1 fruit fly cellular context compared by ENCODE assay signal in genomic region chrX:935049-935900, dm6.
TF ChIP-seq lines count a peak whose summit lies in the region.

Gene TRAM (plus strand): TSS chrX:935232.

TF ChIP-seq in whole organism, embryonic, 481 proteins besides CTCF, POLR2A, EP300 and RAD21 (continued from another document and continues in another):
- TF ChIP-seq CG9932 (GFP tag; IDR thresholded peaks at IDR 0.05; lab: Robert Waterston, UW) = peak; percentile 99
- TF ChIP-seq Sox100B (GFP tag; optimal IDR thresholded peaks at IDR 0.05; lab: Kevin White, UChicago) = no peak
- peak; percentile 87 for TF ChIP-seq BEAF-32 (GFP tag; optimal IDR thresholded peaks at IDR 0.05; lab: Kevin White, UChicago)
- TF ChIP-seq ATbp (GFP tag; optimal IDR thresholded peaks at IDR 0.05; lab: Kevin White, UChicago) = peak; percentile 98
- peak; percentile 85 for TF ChIP-seq CG30020 (tag; optimal IDR thresholded peaks at IDR 0.05; lab: Kevin White, UChicago)
- TF ChIP-seq CG32532 (GFP tag; IDR thresholded peaks at IDR 0.05; lab: Robert Waterston, UW) = peak; percentile 100
- TF ChIP-seq CG14050 (GFP tag; IDR thresholded peaks at IDR 0.05; lab: Robert Waterston, UW) = peak; percentile 99
- peak; percentile 97 for TF ChIP-seq Taf1 (GFP tag; IDR thresholded peaks at IDR 0.05; lab: Robert Waterston, UW)
- TF ChIP-seq CHES-1-like (GFP tag; optimal IDR thresholded peaks at IDR 0.05; lab: Kevin White, UChicago) = peak; percentile 99
- TF ChIP-seq NfI (GFP tag; optimal IDR thresholded peaks at IDR 0.05; lab: Kevin White, UChicago) = peak; percentile 98
- peak; percentile 94 for TF ChIP-seq trem (tag; optimal IDR thresholded peaks at IDR 0.05; lab: Kevin White, UChicago)
- TF ChIP-seq tna (GFP tag; IDR thresholded peaks at IDR 0.05; lab: Robert Waterston, UW; ENCODE audit: partially characterized antibody) = peak; percentile 68
- TF ChIP-seq CG14965 (GFP tag; optimal IDR thresholded peaks at IDR 0.05; lab: Kevin White, UChicago; ENCODE audit: borderline replicate concordance) = peak; percentile 88
- peak; percentile 94 for TF ChIP-seq kah (GFP tag; optimal IDR thresholded peaks at IDR 0.05; lab: Kevin White, UChicago)
- TF ChIP-seq Sry-β (GFP tag; optimal IDR thresholded peaks at IDR 0.05; lab: Kevin White, UChicago) = peak; percentile 66
- TF ChIP-seq CG12071 (GFP tag; optimal IDR thresholded peaks at IDR 0.05; lab: Kevin White, UChicago) = peak; percentile 98
- peak; percentile 97 for TF ChIP-seq CG17361 (GFP tag; IDR thresholded peaks at IDR 0.05; lab: Robert Waterston, UW)
- TF ChIP-seq CG2202 (tag; optimal IDR thresholded peaks at IDR 0.05; lab: Kevin White, UChicago) = peak; percentile 96
- TF ChIP-seq kay (GFP tag; optimal IDR thresholded peaks at IDR 0.05; lab: Kevin White, UChicago) = peak; percentile 95
- peak; percentile 95 for TF ChIP-seq CG1647 (GFP tag; optimal IDR thresholded peaks at IDR 0.05; lab: Kevin White, UChicago)
- peak; percentile 98 for TF ChIP-seq NFAT (GFP tag; IDR thresholded peaks at IDR 0.05; lab: Robert Waterston, UW)
- peak; percentile 93 for TF ChIP-seq GATAe (GFP tag; conservative IDR thresholded peaks at IDR 0.05; lab: Robert Waterston, UW)
- peak; percentile 95 for TF ChIP-seq Blimp-1 (GFP tag; optimal IDR thresholded peaks at IDR 0.05; lab: Kevin White, UChicago)
- TF ChIP-seq CG7372 (GFP tag; IDR thresholded peaks at IDR 0.05; lab: Robert Waterston, UW) = peak; percentile 99
- peak; percentile 99 for TF ChIP-seq CG4328 (GFP tag; optimal IDR thresholded peaks at IDR 0.05; lab: Kevin White, UChicago)
- TF ChIP-seq luna (GFP tag; optimal IDR thresholded peaks at IDR 0.05; lab: Kevin White, UChicago) = peak; percentile 94
- TF ChIP-seq Rx (GFP tag; IDR thresholded peaks at IDR 0.05; lab: Robert Waterston, UW) = peak; percentile 99
- TF ChIP-seq ab (GFP tag; optimal IDR thresholded peaks at IDR 0.05; lab: Kevin White, UChicago) = peak; percentile 90
- TF ChIP-seq CG2120 (GFP tag; optimal IDR thresholded peaks at IDR 0.05; lab: Kevin White, UChicago) = peak; percentile 99
- TF ChIP-seq unc-4 (GFP tag; IDR thresholded peaks at IDR 0.05; lab: Robert Waterston, UW; ENCODE audit: partially characterized antibody) = peak; percentile 82
- TF ChIP-seq Hr39 (optimal IDR thresholded peaks at IDR 0.05; lab: Kevin White, UChicago) = peak; percentile 97
- TF ChIP-seq tap (tag; optimal IDR thresholded peaks at IDR 0.05; lab: Kevin White, UChicago) = peak; percentile 96
- peak; percentile 98 for TF ChIP-seq B-H1 (GFP tag; IDR thresholded peaks at IDR 0.05; lab: Robert Waterston, UW)
- TF ChIP-seq gfzf (GFP tag; optimal IDR thresholded peaks at IDR 0.05; lab: Kevin White, UChicago) = peak; percentile 70
- TF ChIP-seq Doc2 (GFP tag; IDR thresholded peaks at IDR 0.05; lab: Robert Waterston, UW) = peak; percentile 95
- TF ChIP-seq dan (GFP tag; IDR thresholded peaks at IDR 0.05; lab: Robert Waterston, UW) = peak; percentile 96
- TF ChIP-seq Camta (GFP tag; optimal IDR thresholded peaks at IDR 0.05; lab: Kevin White, UChicago) = peak; percentile 97
- TF ChIP-seq Gsc (GFP tag; IDR thresholded peaks at IDR 0.05; lab: Robert Waterston, UW) = peak; percentile 96
- TF ChIP-seq HmgZ (tag; optimal IDR thresholded peaks at IDR 0.05; lab: Kevin White, UChicago) = peak; percentile 99
- peak; percentile 98 for TF ChIP-seq CG8765 (GFP tag; IDR thresholded peaks at IDR 0.05; lab: Robert Waterston, UW)
- peak; percentile 97 for TF ChIP-seq Ssrp (tag; optimal IDR thresholded peaks at IDR 0.05; lab: Kevin White, UChicago)
- TF ChIP-seq lab (GFP tag; optimal IDR thresholded peaks at IDR 0.05; lab: Kevin White, UChicago) = peak; percentile 99
- TF ChIP-seq lola (GFP tag; optimal IDR thresholded peaks at IDR 0.05; lab: Kevin White, UChicago) = peak in 1 of 3 experiments; percentile 98
- TF ChIP-seq Opbp (GFP tag; IDR thresholded peaks at IDR 0.05; lab: Robert Waterston, UW; ENCODE audit: partially characterized antibody) = peak; percentile 84; the same call in 2 of the 3 replicates
- TF ChIP-seq cg (GFP tag; optimal IDR thresholded peaks at IDR 0.05; lab: Kevin White, UChicago) = peak; percentile 95
- peak; percentile 99 for TF ChIP-seq CG32772 (GFP tag; IDR thresholded peaks at IDR 0.05; lab: Robert Waterston, UW)
- peak; percentile 97 for TF ChIP-seq CG5245 (GFP tag; optimal IDR thresholded peaks at IDR 0.05; lab: Kevin White, UChicago)
- peak; percentile 98 for TF ChIP-seq gem (tag; optimal IDR thresholded peaks at IDR 0.05; lab: Kevin White, UChicago)
- TF ChIP-seq br (optimal IDR thresholded peaks at IDR 0.05; lab: Kevin White, UChicago) = no peak
- TF ChIP-seq CG10147 (GFP tag; optimal IDR thresholded peaks at IDR 0.05; lab: Kevin White, UChicago) = peak; percentile 96
- TF ChIP-seq yki (optimal IDR thresholded peaks at IDR 0.05; lab: Kevin White, UChicago) = no peak
- peak; percentile 96 for TF ChIP-seq CG13123 (GFP tag; optimal IDR thresholded peaks at IDR 0.05; lab: Kevin White, UChicago)
- peak; percentile 98 for TF ChIP-seq CG2875 (GFP tag; optimal IDR thresholded peaks at IDR 0.05; lab: Kevin White, UChicago)
- peak; percentile 98 for TF ChIP-seq HmgD (GFP tag; optimal IDR thresholded peaks at IDR 0.05; lab: Kevin White, UChicago)
- no peak for TF ChIP-seq Lpt (GFP tag; optimal IDR thresholded peaks at IDR 0.05; lab: Kevin White, UChicago)
- TF ChIP-seq exex (tag; optimal IDR thresholded peaks at IDR 0.05; lab: Kevin White, UChicago) = peak; percentile 84
- TF ChIP-seq CG30403 (GFP tag; optimal IDR thresholded peaks at IDR 0.05; lab: Kevin White, UChicago) = peak; percentile 98
- peak; percentile 95 for TF ChIP-seq MTF-1 (GFP tag; optimal IDR thresholded peaks at IDR 0.05; lab: Kevin White, UChicago; ENCODE audit: borderline replicate concordance)
- peak; percentile 98 for TF ChIP-seq tx (GFP tag; optimal IDR thresholded peaks at IDR 0.05; lab: Kevin White, UChicago)
- peak; percentile 98 for TF ChIP-seq caup (GFP tag; optimal IDR thresholded peaks at IDR 0.05; lab: Kevin White, UChicago; ENCODE audit: severe bottlenecking)
- peak; percentile 99 for TF ChIP-seq H15 (GFP tag; IDR thresholded peaks at IDR 0.05; lab: Robert Waterston, UW)
- peak; percentile 78 for TF ChIP-seq pros (GFP tag; optimal IDR thresholded peaks at IDR 0.05; lab: Kevin White, UChicago)
- TF ChIP-seq trh (GFP tag; optimal IDR thresholded peaks at IDR 0.05; lab: Kevin White, UChicago) = peak; percentile 94
- peak; percentile 94 for TF ChIP-seq lbe (GFP tag; optimal IDR thresholded peaks at IDR 0.05; lab: Kevin White, UChicago)
- TF ChIP-seq CG15479 (GFP tag; optimal IDR thresholded peaks at IDR 0.05; lab: Kevin White, UChicago) = peak; percentile 68
- TF ChIP-seq Asciz (GFP tag; optimal IDR thresholded peaks at IDR 0.05; lab: Kevin White, UChicago) = peak; percentile 94
- TF ChIP-seq Mad (GFP tag; optimal IDR thresholded peaks at IDR 0.05; lab: Kevin White, UChicago) = peak; percentile 98
- TF ChIP-seq Dfd (GFP tag; optimal IDR thresholded peaks at IDR 0.05; lab: Kevin White, UChicago) = no peak
- TF ChIP-seq MESR4 (GFP tag; optimal IDR thresholded peaks at IDR 0.05; lab: Kevin White, UChicago) = peak; percentile 67
- peak; percentile 98 for TF ChIP-seq Dad (GFP tag; optimal IDR thresholded peaks at IDR 0.05; lab: Kevin White, UChicago)
- TF ChIP-seq CG6813 (GFP tag; optimal IDR thresholded peaks at IDR 0.05; lab: Kevin White, UChicago) = peak; percentile 96
- TF ChIP-seq psq (GFP tag; optimal IDR thresholded peaks at IDR 0.05; lab: Kevin White, UChicago) = peak; percentile 91
- TF ChIP-seq fd3F (GFP tag; optimal IDR thresholded peaks at IDR 0.05; lab: Kevin White, UChicago) = peak; percentile 97
- TF ChIP-seq lmd (GFP tag; IDR thresholded peaks at IDR 0.05; lab: Robert Waterston, UW) = peak; percentile 99
- peak; percentile 91 for TF ChIP-seq CG10321 (GFP tag; IDR thresholded peaks at IDR 0.05; lab: Robert Waterston, UW)
- peak; percentile 97 for TF ChIP-seq CG1602 (GFP tag; optimal IDR thresholded peaks at IDR 0.05; lab: Kevin White, UChicago)
- peak; percentile 98 for TF ChIP-seq fu2 (GFP tag; optimal IDR thresholded peaks at IDR 0.05; lab: Kevin White, UChicago)
- TF ChIP-seq CG7556 (GFP tag; optimal IDR thresholded peaks at IDR 0.05; lab: Kevin White, UChicago) = peak; percentile 98
- TF ChIP-seq Atf-2 (GFP tag; optimal IDR thresholded peaks at IDR 0.05; lab: Kevin White, UChicago) = peak; percentile 97
- TF ChIP-seq Side (GFP tag; optimal IDR thresholded peaks at IDR 0.05; lab: Kevin White, UChicago) = peak; percentile 98
- peak; percentile 98 for TF ChIP-seq CG16815 (GFP tag; optimal IDR thresholded peaks at IDR 0.05; lab: Kevin White, UChicago)
- peak; percentile 91 for TF ChIP-seq CG6654 (GFP tag; optimal IDR thresholded peaks at IDR 0.05; lab: Kevin White, UChicago)
- peak; percentile 98 for TF ChIP-seq Oli (tag; optimal IDR thresholded peaks at IDR 0.05; lab: Kevin White, UChicago)
- peak; percentile 89 for TF ChIP-seq Dp (GFP tag; optimal IDR thresholded peaks at IDR 0.05; lab: Kevin White, UChicago)
- peak; percentile 98 for TF ChIP-seq CG1529 (GFP tag; optimal IDR thresholded peaks at IDR 0.05; lab: Kevin White, UChicago)
- TF ChIP-seq org-1 (GFP tag; optimal IDR thresholded peaks at IDR 0.05; lab: Kevin White, UChicago) = peak; percentile 99
- TF ChIP-seq Sry-δ (GFP tag; optimal IDR thresholded peaks at IDR 0.05; lab: Kevin White, UChicago) = peak; percentile 94
- TF ChIP-seq run (tag; optimal IDR thresholded peaks at IDR 0.05; lab: Kevin White, UChicago) = peak; percentile 89
- TF ChIP-seq sob (GFP tag; IDR thresholded peaks at IDR 0.05; lab: Robert Waterston, UW) = peak; percentile 99
- TF ChIP-seq CG6791 (GFP tag; IDR thresholded peaks at IDR 0.05; lab: Robert Waterston, UW; ENCODE audit: partially characterized antibody) = peak; percentile 82
- peak; percentile 99 for TF ChIP-seq Rfx (GFP tag; IDR thresholded peaks at IDR 0.05; lab: Robert Waterston, UW)
- peak; percentile 99 for TF ChIP-seq CG16863 (GFP tag; optimal IDR thresholded peaks at IDR 0.05; lab: Kevin White, UChicago)
- peak; percentile 98 for TF ChIP-seq Lhr (GFP tag; optimal IDR thresholded peaks at IDR 0.05; lab: Kevin White, UChicago)
- TF ChIP-seq CG2889 (GFP tag; IDR thresholded peaks at IDR 0.05; lab: Robert Waterston, UW) = peak; percentile 99
- peak; percentile 81 for TF ChIP-seq grn (GFP tag; optimal IDR thresholded peaks at IDR 0.05; lab: Kevin White, UChicago)
- peak; percentile 37 to 84 for TF ChIP-seq Trl (optimal IDR thresholded peaks at IDR 0.05; lab: Kevin White, UChicago)
- TF ChIP-seq Trl (GFP tag; optimal IDR thresholded peaks at IDR 0.05; lab: Kevin White, UChicago) = peak; percentile 98
- peak; percentile 99 for TF ChIP-seq chm (GFP tag; IDR thresholded peaks at IDR 0.05; lab: Robert Waterston, UW)
- TF ChIP-seq pan (optimal IDR thresholded peaks at IDR 0.05; lab: Kevin White, UChicago) = no peak
- peak in 1 of 2 experiments; percentile 99 for TF ChIP-seq pan (GFP tag; optimal IDR thresholded peaks at IDR 0.05 in 1 of 2, IDR thresholded peaks at IDR 0.05 in 1 of 2)
- TF ChIP-seq CG15011 (GFP tag; optimal IDR thresholded peaks at IDR 0.05; lab: Kevin White, UChicago) = no peak
- TF ChIP-seq CG4360 (GFP tag; IDR thresholded peaks at IDR 0.05; lab: Robert Waterston, UW) = peak; percentile 88
- TF ChIP-seq Sox102F (GFP tag; optimal IDR thresholded peaks at IDR 0.05; lab: Kevin White, UChicago) = peak; percentile 98
- peak; percentile 98 for TF ChIP-seq Fer1 (GFP tag; optimal IDR thresholded peaks at IDR 0.05; lab: Kevin White, UChicago)
- TF ChIP-seq CG4617 (GFP tag; optimal IDR thresholded peaks at IDR 0.05; lab: Kevin White, UChicago; ENCODE audit: borderline replicate concordance) = peak; percentile 99
- TF ChIP-seq zen (tag; optimal IDR thresholded peaks at IDR 0.05; lab: Kevin White, UChicago) = peak; percentile 95
- TF ChIP-seq crp (GFP tag; optimal IDR thresholded peaks at IDR 0.05; lab: Kevin White, UChicago) = peak in 1 of 2 experiments; percentile 76
- TF ChIP-seq Nf-YA (GFP tag; IDR thresholded peaks at IDR 0.05; lab: Robert Waterston, UW) = peak; percentile 97
- peak; percentile 98 for TF ChIP-seq CG13624 (GFP tag; optimal IDR thresholded peaks at IDR 0.05; lab: Kevin White, UChicago)
- peak; percentile 97 for TF ChIP-seq CG18764 (GFP tag; optimal IDR thresholded peaks at IDR 0.05; lab: Kevin White, UChicago)
- TF ChIP-seq CG16813 (GFP tag; IDR thresholded peaks at IDR 0.05; lab: Robert Waterston, UW; ENCODE audit: partially characterized antibody) = peak; percentile 87
- peak; percentile 99 for TF ChIP-seq CG11085 (GFP tag; IDR thresholded peaks at IDR 0.05; lab: Robert Waterston, UW)
- TF ChIP-seq wek (GFP tag; optimal IDR thresholded peaks at IDR 0.05; lab: Kevin White, UChicago) = peak; percentile 94
- peak; percentile 96 for TF ChIP-seq jigr1 (GFP tag; IDR thresholded peaks at IDR 0.05; lab: Robert Waterston, UW)
- TF ChIP-seq Nf-YC (tag; optimal IDR thresholded peaks at IDR 0.05; lab: Kevin White, UChicago) = peak; percentile 91
- TF ChIP-seq Mrtf (GFP tag; IDR thresholded peaks at IDR 0.05; lab: Robert Waterston, UW) = peak; percentile 99
- TF ChIP-seq Doc3 (GFP tag; IDR thresholded peaks at IDR 0.05; lab: Robert Waterston, UW; ENCODE audit: partially characterized antibody) = peak; percentile 60; the same call in 2 of the 3 replicates
- TF ChIP-seq Nf-YB (GFP tag; optimal IDR thresholded peaks at IDR 0.05; lab: Kevin White, UChicago) = peak; percentile 85
- TF ChIP-seq disco-r (GFP tag; optimal IDR thresholded peaks at IDR 0.05; lab: Kevin White, UChicago) = peak; percentile 97
- peak; percentile 96 for TF ChIP-seq CG8290 (GFP tag; optimal IDR thresholded peaks at IDR 0.05; lab: Kevin White, UChicago)
- peak; percentile 97 to 99 for TF ChIP-seq CG8290 (tag; optimal IDR thresholded peaks at IDR 0.05; lab: Kevin White, UChicago)
- peak; percentile 90 for TF ChIP-seq CG9437 (GFP tag; optimal IDR thresholded peaks at IDR 0.05; lab: Kevin White, UChicago)
- peak; percentile 92 for TF ChIP-seq D19B (GFP tag; optimal IDR thresholded peaks at IDR 0.05; lab: Kevin White, UChicago)
- TF ChIP-seq CG7745 (tag; optimal IDR thresholded peaks at IDR 0.05; lab: Kevin White, UChicago) = peak; percentile 68
- TF ChIP-seq CG10959 (GFP tag; IDR thresholded peaks at IDR 0.05; lab: Robert Waterston, UW) = peak; percentile 98
- peak; percentile 97 for TF ChIP-seq CG1792 (GFP tag; optimal IDR thresholded peaks at IDR 0.05; lab: Kevin White, UChicago)
- TF ChIP-seq vnd (GFP tag; IDR thresholded peaks at IDR 0.05; lab: Robert Waterston, UW; ENCODE audit: partially characterized antibody) = peak; percentile 69; the same call in 2 of the 3 replicates
- TF ChIP-seq Adf1 (GFP tag; IDR thresholded peaks at IDR 0.05; lab: Robert Waterston, UW) = peak; percentile 99
- TF ChIP-seq row (GFP tag; IDR thresholded peaks at IDR 0.05; lab: Robert Waterston, UW) = peak; percentile 99
